Fruit fly (Drosophila melanogaster) whole organism, embryonic: ENCODE data around the gene nonC.

Experiments used
- Abd-B ChIP-seq: fragments of 200-800 bp; sonication (Bioruptor generic); optimal IDR thresholded peaks from 2 replicates; lab custom pipeline; 2018; ENCODE audit warnings: missing biosample characterization, mild to moderate bottlenecking, missing genetic modification characterization, moderate library complexity
- Ada2b ChIP-seq: fragments of 200-800 bp; sonication (Bioruptor generic); IDR thresholded peaks from 2 replicates; pipeline ENCODE4 v1.3.6; 2022; ENCODE audit warnings: missing biosample characterization, missing genetic modification characterization
- Antp ChIP-seq: fragments of 200-800 bp; sonication (Bioruptor generic); optimal IDR thresholded peaks from 3 replicates; lab custom pipeline; 2016; ENCODE audit warnings: missing biosample characterization, missing genetic modification characterization
- Atf-2 ChIP-seq: fragments of 200-800 bp; sonication (Bioruptor generic); optimal IDR thresholded peaks from 2 replicates; lab custom pipeline; 2016; ENCODE audit warnings: missing biosample characterization, missing genetic modification characterization
- CG11723 ChIP-seq: fragments of 200-800 bp; sonication (Bioruptor generic); optimal IDR thresholded peaks from 2 replicates; lab custom pipeline; 2017; ENCODE audit warnings: missing biosample characterization, mild to moderate bottlenecking, missing genetic modification characterization
- CG12104 ChIP-seq: fragments of 200-800 bp; sonication (Bioruptor generic); optimal IDR thresholded peaks from 3 replicates; lab custom pipeline; 2016; ENCODE audit warnings: missing biosample characterization, missing genetic modification characterization
- CG12299 ChIP-seq: fragments of 200-800 bp; sonication (Bioruptor generic); optimal IDR thresholded peaks from 2 replicates; lab custom pipeline; 2018; ENCODE audit warnings: missing biosample characterization, mild to moderate bottlenecking, missing genetic modification characterization
- CG14050 ChIP-seq: fragments of 200-800 bp; sonication (Bioruptor generic); IDR thresholded peaks from 3 replicates; pipeline ENCODE4 v1.3.6; 2022; ENCODE audit warnings: missing biosample characterization, missing genetic modification characterization
- CG14710 ChIP-seq: fragments of 200-800 bp; sonication (Bioruptor generic); optimal IDR thresholded peaks from 3 replicates; lab custom pipeline; 2019; ENCODE audit warnings: missing biosample characterization, mild to moderate bottlenecking, missing genetic modification characterization, moderate library complexity
- CG18262 ChIP-seq: fragments of 200-800 bp; optimal IDR thresholded peaks from 3 replicates; lab custom pipeline; 2019; ENCODE audit warnings: missing biosample characterization, mild to moderate bottlenecking, missing genetic modification characterization, moderate library complexity
- CG2120 ChIP-seq: fragments of 200-800 bp; sonication (Bioruptor generic); optimal IDR thresholded peaks from 3 replicates; lab custom pipeline; 2016; ENCODE audit warnings: missing biosample characterization, missing genetic modification characterization
- CG2202 ChIP-seq: fragments of 200-800 bp; sonication (Bioruptor generic); optimal IDR thresholded peaks from 2 replicates; lab custom pipeline; 2018; ENCODE audit warnings: missing biosample characterization, mild to moderate bottlenecking, missing genetic modification characterization
- CG32767 ChIP-seq: fragments of 200-800 bp; sonication (Bioruptor generic); IDR thresholded peaks from 2 replicates; pipeline ENCODE4 v1.3.6; 2022; ENCODE audit warnings: missing biosample characterization, missing genetic modification characterization
- CG3847 ChIP-seq: fragments of 200-800 bp; sonication (Bioruptor generic); IDR thresholded peaks from 2 replicates; pipeline ENCODE4 v1.3.6; 2022; ENCODE audit warnings: missing biosample characterization, missing genetic modification characterization
- CG5953 ChIP-seq: fragments of 200-800 bp; sonication (Bioruptor generic); IDR thresholded peaks from 2 replicates; pipeline ENCODE4 v1.3.6; 2022; ENCODE audit warnings: missing biosample characterization, missing genetic modification characterization
- CG7357 ChIP-seq: fragments of 200-800 bp; sonication (Bioruptor generic); IDR thresholded peaks from 3 replicates; pipeline ENCODE4 v1.3.6; 2022; ENCODE audit warnings: missing biosample characterization, missing genetic modification characterization
- CHES-1-like ChIP-seq: fragments of 200-800 bp; sonication (Bioruptor generic); optimal IDR thresholded peaks from 2 replicates; lab custom pipeline; 2016; ENCODE audit warnings: missing biosample characterization, missing genetic modification characterization
- Dek ChIP-seq: fragments of 200-800 bp; sonication (Bioruptor generic); optimal IDR thresholded peaks from 3 replicates; lab custom pipeline; 2019; ENCODE audit warnings: missing biosample characterization, mild to moderate bottlenecking, missing genetic modification characterization, moderate library complexity
- HLH3B ChIP-seq: fragments of 200-800 bp; sonication (Bioruptor generic); IDR thresholded peaks from 2 replicates; pipeline ENCODE4 v1.3.6; 2022; ENCODE audit warnings: missing biosample characterization, missing genetic modification characterization
- Jarid2 ChIP-seq: fragments of 200-800 bp; sonication (Bioruptor generic); optimal IDR thresholded peaks from 3 replicates; lab custom pipeline; 2017; ENCODE audit warnings: mild to moderate bottlenecking, missing biosample characterization, missing genetic modification reagents, missing genetic modification characterization
- Side ChIP-seq: fragments of 200-800 bp; sonication (Bioruptor generic); optimal IDR thresholded peaks from 2 replicates; lab custom pipeline; 2016; ENCODE audit warnings: missing biosample characterization, missing genetic modification characterization
- Sry-β ChIP-seq: fragments of 200-800 bp; sonication (Bioruptor generic); optimal IDR thresholded peaks from 2 replicates; lab custom pipeline; 2018; ENCODE audit warnings: missing biosample characterization, mild to moderate bottlenecking, missing genetic modification characterization, moderate library complexity
- Taf1 ChIP-seq: fragments of 200-800 bp; sonication (Bioruptor generic); IDR thresholded peaks from 2 replicates; pipeline ENCODE4 v1.3.6; 2022; ENCODE audit warnings: missing biosample characterization, missing genetic modification characterization
- Usf ChIP-seq: fragments of 200-800 bp; sonication (Bioruptor generic); optimal IDR thresholded peaks from 2 replicates; lab custom pipeline; 2017; ENCODE audit warnings: missing genotype, missing biosample characterization, missing genetic modification characterization
- ab ChIP-seq: fragments of 200-800 bp; sonication (Bioruptor generic); optimal IDR thresholded peaks from 2 replicates; lab custom pipeline; 2016; ENCODE audit warnings: missing biosample characterization, missing genetic modification characterization
- ase ChIP-seq: fragments of 200-800 bp; sonication (Bioruptor generic); IDR thresholded peaks from 3 replicates; pipeline ENCODE4 v1.3.6; 2022; ENCODE audit warnings: missing biosample characterization, missing genetic modification characterization
- bsh ChIP-seq, 2 experiments: fragments of 200-800 bp; sonication (Bioruptor generic); optimal IDR thresholded peaks; 2 replicates each; lab custom pipeline; 2017 to 2018; ENCODE audit warnings: mild to moderate bottlenecking in 2 of 2, missing biosample characterization in 2 of 2, missing genetic modification characterization in 2 of 2, moderate library complexity in 1 of 2
- cato ChIP-seq: fragments of 200-800 bp; sonication (Bioruptor generic); optimal IDR thresholded peaks from 2 replicates; lab custom pipeline; 2016; ENCODE audit warnings: missing biosample characterization, missing genetic modification characterization, borderline replicate concordance
- chinmo ChIP-seq: fragments of 200-800 bp; sonication (Bioruptor generic); IDR thresholded peaks from 4 replicates; pipeline ENCODE4 v1.3.6; 2022; ENCODE audit warnings: missing biosample characterization, missing genetic modification characterization; ENCODE audit not compliant: partially characterized antibody
- cwo ChIP-seq: fragments of 200-800 bp; sonication (Bioruptor generic); optimal IDR thresholded peaks from 3 replicates; lab custom pipeline; 2017; ENCODE audit warnings: missing biosample characterization, missing genetic modification characterization, mild to moderate bottlenecking, moderate library complexity, missing genetic modification reagents
- da ChIP-seq: fragments of 200-800 bp; sonication (Bioruptor generic); optimal IDR thresholded peaks from 2 replicates; lab custom pipeline; 2016; ENCODE audit warnings: missing biosample characterization, missing genetic modification characterization
- emc ChIP-seq: fragments of 200-800 bp; sonication (Bioruptor generic); optimal IDR thresholded peaks from 2 replicates; lab custom pipeline; 2016; ENCODE audit warnings: missing biosample characterization, missing genetic modification characterization
- ftz-f1 ChIP-seq: fragments of 200-800 bp; sonication (Bioruptor generic); optimal IDR thresholded peaks from 2 replicates; lab custom pipeline; 2016; ENCODE audit warnings: missing biosample characterization, missing genetic modification characterization
- gcm ChIP-seq: fragments of 200-800 bp; sonication (Bioruptor generic); optimal IDR thresholded peaks from 2 replicates; lab custom pipeline; 2019; ENCODE audit warnings: missing biosample characterization, mild to moderate bottlenecking, missing genetic modification characterization, moderate library complexity
- ham ChIP-seq: fragments of 200-800 bp; sonication (Bioruptor generic); IDR thresholded peaks from 2 replicates; pipeline ENCODE4 v1.3.6; 2022; ENCODE audit warnings: missing biosample characterization, missing genetic modification characterization
- insv ChIP-seq, 2 experiments: fragments of 200-800 bp; sonication (Bioruptor generic); optimal IDR thresholded peaks; 3 replicates each; lab custom pipeline; 2016 to 2018; ENCODE audit warnings: missing biosample characterization in 2 of 2, missing genetic modification characterization in 2 of 2
- inv ChIP-seq: fragments of 200-800 bp; sonication (Bioruptor generic); IDR thresholded peaks from 2 replicates; pipeline ENCODE4 v1.3.6; 2022; ENCODE audit warnings: missing biosample characterization, missing genetic modification characterization; ENCODE audit not compliant: partially characterized antibody
- luna ChIP-seq: fragments of 200-800 bp; sonication (Bioruptor generic); optimal IDR thresholded peaks from 2 replicates; lab custom pipeline; 2016; ENCODE audit warnings: missing biosample characterization, missing genetic modification characterization
- nerfin-2 ChIP-seq: fragments of 200-800 bp; sonication (Bioruptor generic); IDR thresholded peaks from 2 replicates; pipeline ENCODE4 v1.3.6; 2022; ENCODE audit warnings: missing biosample characterization, missing genetic modification characterization; ENCODE audit not compliant: partially characterized antibody
- odd ChIP-seq: fragments of 200-800 bp; sonication (Bioruptor generic); optimal IDR thresholded peaks from 2 replicates; lab custom pipeline; 2017; ENCODE audit warnings: missing biosample characterization, mild to moderate bottlenecking, missing genetic modification characterization
- p53 ChIP-seq: fragments of 200-800 bp; sonication (Bioruptor generic); optimal IDR thresholded peaks from 2 replicates; lab custom pipeline; 2016; ENCODE audit warnings: missing biosample characterization, missing genetic modification characterization
- pho ChIP-seq: fragments of 200-800 bp; sonication (Bioruptor generic); optimal IDR thresholded peaks from 2 replicates; lab custom pipeline; 2016; ENCODE audit warnings: missing biosample characterization, missing genetic modification characterization
- slou ChIP-seq: fragments of 200-800 bp; sonication (Bioruptor generic); optimal IDR thresholded peaks from 3 replicates; lab custom pipeline; 2016; ENCODE audit warnings: missing biosample characterization, missing genetic modification characterization
- sna ChIP-seq: fragments of 200-800 bp; sonication (Bioruptor generic); IDR thresholded peaks from 2 replicates; pipeline ENCODE4 v1.3.6; 2022; ENCODE audit warnings: missing biosample characterization, missing genetic modification characterization; ENCODE audit not compliant: partially characterized antibody
- ssp ChIP-seq: fragments of 200-800 bp; sonication (Bioruptor generic); IDR thresholded peaks from 2 replicates; pipeline ENCODE4 v1.3.6; 2022; ENCODE audit warnings: missing biosample characterization, missing genetic modification characterization
- stwl ChIP-seq: fragments of 200-800 bp; sonication (Bioruptor generic); optimal IDR thresholded peaks from 3 replicates; lab custom pipeline; 2018; ENCODE audit warnings: missing biosample characterization, mild to moderate bottlenecking, missing genetic modification characterization, moderate library complexity
- twi ChIP-seq: fragments of 200-800 bp; optimal IDR thresholded peaks from 2 replicates; lab custom pipeline; 2019; ENCODE audit warnings: missing biosample characterization, mild to moderate bottlenecking, missing genetic modification characterization, moderate library complexity
- wor ChIP-seq: fragments of 200-800 bp; sonication (Bioruptor generic); IDR thresholded peaks from 2 replicates; pipeline ENCODE4 v1.3.6; 2022; ENCODE audit warnings: missing biosample characterization, missing genetic modification characterization
- zen2 ChIP-seq: fragments of 200-800 bp; sonication (Bioruptor generic); IDR thresholded peaks from 3 replicates; pipeline ENCODE4 v1.3.6; 2022; ENCODE audit warnings: missing biosample characterization, missing genetic modification characterization; ENCODE audit not compliant: partially characterized antibody

nonC gene

DNA sequence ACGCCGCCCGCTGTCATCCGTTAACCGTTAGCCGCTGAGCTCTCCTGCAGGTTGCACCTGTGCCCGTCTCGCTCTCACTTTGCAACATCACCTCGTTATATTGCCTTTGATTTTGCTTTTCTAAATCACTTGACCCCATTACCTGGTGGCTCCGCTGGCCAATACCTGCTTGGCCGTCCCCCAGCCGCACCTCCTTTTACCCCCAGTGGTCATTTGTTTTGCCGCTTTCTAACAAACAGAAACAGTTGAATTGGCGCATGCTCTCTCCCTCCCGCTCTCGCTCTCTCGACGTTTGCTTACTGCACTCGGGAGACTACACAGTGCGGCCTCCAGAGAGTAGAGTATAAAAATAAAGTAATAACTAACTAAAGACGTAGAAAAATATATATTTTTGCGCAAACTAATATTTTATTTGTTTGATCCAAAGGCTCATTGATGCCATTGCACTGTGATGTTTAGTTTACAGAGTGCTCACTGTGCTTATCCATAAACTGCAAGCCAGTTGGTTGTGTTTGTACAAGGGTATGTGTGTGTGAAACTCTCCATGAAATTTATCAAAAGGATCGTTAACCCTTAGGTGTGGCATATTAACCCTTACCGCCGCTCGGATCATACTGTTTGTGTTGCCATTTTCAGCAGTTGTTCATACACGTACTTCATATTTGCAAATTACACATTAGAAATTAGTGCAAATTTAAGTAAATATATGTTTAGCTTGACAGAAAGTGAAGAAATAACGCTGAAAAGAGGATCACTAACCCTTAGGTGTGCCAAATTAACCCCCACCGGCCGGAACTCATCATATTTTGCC is 19.6 kb upstream of the nonC start (continued):
- TF ChIP-seq CG14050 (GFP tag; lab: Robert Waterston, UW) = peak; percentile 84
- TF ChIP-seq bsh (GFP tag; optimal IDR thresholded peaks at IDR 0.05; lab: Kevin White, UChicago) = peak; percentile 30 to 81
- no peak for TF ChIP-seq ftz-f1 (GFP tag; lab: Kevin White, UChicago)
- peak; percentile 51 for TF ChIP-seq Usf (GFP tag; lab: Kevin White, UChicago)
- peak; percentile 60 for TF ChIP-seq Abd-B (GFP tag; lab: Kevin White, UChicago)
- no peak for TF ChIP-seq insv (GFP tag; optimal IDR thresholded peaks at IDR 0.05; lab: Kevin White, UChicago)
- TF ChIP-seq zen2 (GFP tag; lab: Robert Waterston, UW) = no peak
- no peak for TF ChIP-seq inv
- TF ChIP-seq sna = no peak
- no peak for TF ChIP-seq luna (GFP tag; lab: Kevin White, UChicago)
- peak; percentile 82 for TF ChIP-seq ase (GFP tag; lab: Robert Waterston, UW)
- TF ChIP-seq HLH3B = peak; percentile 91
- TF ChIP-seq CG11723 (GFP tag; lab: Kevin White, UChicago) = no peak
- peak; percentile 69 for TF ChIP-seq CG3847 (GFP tag; lab: Robert Waterston, UW)
- no peak for TF ChIP-seq Side (GFP tag; lab: Kevin White, UChicago)
- no peak for TF ChIP-seq odd
- no peak for TF ChIP-seq p53 (GFP tag; lab: Kevin White, UChicago)
- peak; percentile 55 for TF ChIP-seq Antp (GFP tag; lab: Kevin White, UChicago)
- TF ChIP-seq cwo (GFP tag; lab: Kevin White, UChicago) = peak; percentile 69
- TF ChIP-seq CG7357 (GFP tag; lab: Robert Waterston, UW) = peak; percentile 64; the same call in 1 of the 3 replicates
- peak; percentile 61 for TF ChIP-seq CHES-1-like (GFP tag; lab: Kevin White, UChicago)
- peak; percentile 16 for TF ChIP-seq Jarid2 (GFP tag; lab: Kevin White, UChicago)
- peak; percentile 31 for TF ChIP-seq twi (tag; lab: Kevin White, UChicago)
- TF ChIP-seq Dek = peak; percentile 51
- peak; percentile 31 for TF ChIP-seq ab (GFP tag; lab: Kevin White, UChicago)
- TF ChIP-seq CG12104 = peak; percentile 8
- TF ChIP-seq CG5953 = peak; percentile 85
- no peak for TF ChIP-seq gcm (GFP tag; lab: Kevin White, UChicago)
- peak; percentile 89 for TF ChIP-seq Ada2b (GFP tag; lab: Robert Waterston, UW)
- peak; percentile 41 for TF ChIP-seq CG12299 (tag; lab: Kevin White, UChicago)
- TF ChIP-seq CG14710 = peak; percentile 44
- TF ChIP-seq cato (GFP tag; lab: Kevin White, UChicago) = peak; percentile 30
- TF ChIP-seq CG32767 (GFP tag; lab: Robert Waterston, UW) = peak; percentile 74
- TF ChIP-seq chinmo (GFP tag; lab: Robert Waterston, UW) = no peak
- TF ChIP-seq nerfin-2 (GFP tag; lab: Robert Waterston, UW) = no peak
- TF ChIP-seq CG2120 (GFP tag; lab: Kevin White, UChicago) = peak; percentile 82
- TF ChIP-seq CG2202 (tag; lab: Kevin White, UChicago) = peak; percentile 39
- no peak for TF ChIP-seq Sry-β
- TF ChIP-seq Atf-2 (GFP tag; lab: Kevin White, UChicago) = peak; percentile 76
- TF ChIP-seq Taf1 = peak; percentile 72
- peak; percentile 74 for TF ChIP-seq CG18262 (tag; lab: Kevin White, UChicago)
- peak; percentile 66 for TF ChIP-seq pho (GFP tag; lab: Kevin White, UChicago)
- no peak for TF ChIP-seq stwl (tag; lab: Kevin White, UChicago)
- TF ChIP-seq slou (GFP tag; lab: Kevin White, UChicago) = no peak
- no peak for TF ChIP-seq ham (GFP tag; lab: Robert Waterston, UW)
- TF ChIP-seq ssp (GFP tag; lab: Robert Waterston, UW) = peak; percentile 76
- TF ChIP-seq emc (GFP tag; lab: Kevin White, UChicago) = no peak
- peak; percentile 83 for TF ChIP-seq wor (GFP tag; lab: Robert Waterston, UW)
- peak; percentile 5 for TF ChIP-seq da (GFP tag; lab: Kevin White, UChicago)
